Fruit fly (Drosophila melanogaster) whole organism, embryonic: Measurements from ENCODE around the gene Pc.

Experiments
- CG11504 ChIP-seq: fragments of 200-800 bp; sonication (Bioruptor generic); optimal IDR thresholded peaks from 3 replicates; lab custom pipeline; 2019; ENCODE audit warnings: missing biosample characterization, mild to moderate bottlenecking, missing genetic modification characterization, moderate library complexity
- CG17361 ChIP-seq: fragments of 200-800 bp; sonication (Bioruptor generic); IDR thresholded peaks from 3 replicates; pipeline ENCODE4 v1.3.6; 2022; ENCODE audit warnings: missing biosample characterization, missing genetic modification characterization
- CG8388 ChIP-seq: fragments of 200-800 bp; sonication (Bioruptor generic); optimal IDR thresholded peaks from 2 replicates; lab custom pipeline; 2019; ENCODE audit warnings: missing biosample characterization, mild to moderate bottlenecking, missing genetic modification characterization, moderate library complexity
- Chrac-16 ChIP-seq: fragments of 200-800 bp; sonication (Bioruptor generic); optimal IDR thresholded peaks from 3 replicates; lab custom pipeline; 2016; ENCODE audit warnings: missing biosample characterization, missing genetic modification characterization
- Lpt ChIP-seq: fragments of >200 bp; optimal IDR thresholded peaks from 2 replicates; lab custom pipeline; 2018; ENCODE audit warnings: missing biosample characterization, missing genetic modification characterization
- jing ChIP-seq: fragments of 200-800 bp; sonication (Bioruptor generic); optimal IDR thresholded peaks from 2 replicates; lab custom pipeline; 2018; ENCODE audit warnings: missing biosample characterization, mild to moderate bottlenecking, missing genetic modification characterization
- lola ChIP-seq, 3 experiments: fragments of >200 bp in 2 of 3; fragments of 200-800 bp in 1 of 3; sonication (Bioruptor generic) in 1 of 3; optimal IDR thresholded peaks; 2 replicates each; lab custom pipeline; 2017 to 2019; ENCODE audit warnings: missing biosample characterization in 3 of 3, missing genetic modification characterization in 3 of 3, mild to moderate bottlenecking in 1 of 3, moderate library complexity in 1 of 3
- prd ChIP-seq, 3 experiments: fragments of >200 bp in 2 of 3; fragments of 200-800 bp in 1 of 3; sonication (Bioruptor generic) in 1 of 3; optimal IDR thresholded peaks in 2 of 3; IDR thresholded peaks in 1 of 3; 2 replicates in 2 of 3; 3 replicates in 1 of 3; pipeline versions ENCODE4 v1.3.6 to Lab custom; 2017 to 2022; ENCODE audit warnings: missing biosample characterization in 1 of 3, missing genetic modification characterization in 1 of 3
- psq ChIP-seq: fragments of 200-800 bp; sonication (Bioruptor generic); optimal IDR thresholded peaks from 2 replicates; lab custom pipeline; 2017; ENCODE audit warnings: missing biosample characterization, missing genetic modification characterization
- pzg ChIP-seq: fragments of 200-800 bp; sonication (Bioruptor generic); optimal IDR thresholded peaks from 3 replicates; lab custom pipeline; 2018; ENCODE audit warnings: missing biosample characterization, mild to moderate bottlenecking, missing genetic modification characterization, moderate library complexity
- tll ChIP-seq, 2 experiments: fragments of 200-800 bp in 1 of 2; fragments of >200 bp in 1 of 2; sonication (Bioruptor generic) in 1 of 2; optimal IDR thresholded peaks; 2 replicates each; lab custom pipeline; 2017 to 2019; ENCODE audit warnings: missing biosample characterization in 2 of 2, missing genetic modification characterization in 2 of 2, mild to moderate bottlenecking in 1 of 2, moderate library complexity in 1 of 2
- wdn ChIP-seq: fragments of 200-800 bp; sonication (Bioruptor generic); IDR thresholded peaks from 2 replicates; pipeline ENCODE4 v1.3.6; 2022; ENCODE audit warnings: missing biosample characterization, missing genetic modification characterization
- wek ChIP-seq: fragments of 200-800 bp; sonication (Bioruptor generic); optimal IDR thresholded peaks from 3 replicates; lab custom pipeline; 2018; ENCODE audit warnings: missing biosample characterization, mild to moderate bottlenecking, missing genetic modification characterization, moderate library complexity

DNA sequence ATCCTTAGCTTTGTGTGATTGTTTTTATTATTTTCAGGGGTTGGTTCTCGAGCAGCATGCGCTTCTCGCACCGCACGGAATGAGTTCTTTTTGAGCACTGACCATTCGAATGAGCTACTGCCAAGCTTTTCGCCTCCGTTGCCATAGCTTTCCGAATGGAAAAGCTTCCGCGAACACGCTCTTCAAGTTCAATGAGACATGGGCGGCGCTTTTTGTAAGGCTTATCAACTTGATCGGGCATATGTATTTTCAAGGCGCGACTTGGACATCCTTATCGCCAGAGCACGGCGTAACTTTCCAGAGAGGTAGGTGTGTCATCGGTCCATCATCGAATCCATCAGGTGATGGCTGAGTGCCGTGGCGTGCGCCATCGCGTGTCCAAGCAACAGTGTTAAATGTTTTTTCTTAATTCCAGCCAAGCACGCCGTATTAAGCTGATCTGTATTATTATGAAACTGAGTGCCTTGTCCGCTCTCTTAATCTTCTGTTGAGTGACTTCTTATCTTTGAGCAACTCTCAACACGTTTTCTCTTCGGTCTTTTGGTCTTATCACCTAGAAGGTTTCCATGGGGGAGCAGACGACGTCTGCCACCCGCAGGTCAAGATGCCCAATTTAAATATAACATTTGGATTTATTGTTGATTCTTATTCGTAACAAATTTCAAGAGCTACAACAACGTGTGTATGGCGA is 37.8 kb downstream of the Pc start, which contains the start of gene AcCoAS:
- peak; percentile 3 for TF ChIP-seq CG11504 (tag; lab: Kevin White, UChicago)
- no peak for TF ChIP-seq prd (optimal IDR thresholded peaks at IDR 0.05; lab: Kevin White, UChicago)
- TF ChIP-seq prd (GFP tag; IDR thresholded peaks at IDR 0.05; lab: Robert Waterston, UW) = no peak
- no peak for TF ChIP-seq CG8388
- TF ChIP-seq pzg (GFP tag; lab: Kevin White, UChicago) = peak; percentile 33
- no peak for TF ChIP-seq tll (GFP tag; optimal IDR thresholded peaks at IDR 0.05; lab: Kevin White, UChicago)
- no peak for TF ChIP-seq wek
- TF ChIP-seq jing (GFP tag; lab: Kevin White, UChicago) = no peak
- no peak for TF ChIP-seq Lpt
- TF ChIP-seq CG17361 = no peak
- TF ChIP-seq Chrac-16 = no peak
- no peak for TF ChIP-seq lola (GFP tag; optimal IDR thresholded peaks at IDR 0.05; lab: Kevin White, UChicago)
- TF ChIP-seq wdn (GFP tag; lab: Robert Waterston, UW) = no peak
- TF ChIP-seq psq (GFP tag; lab: Kevin White, UChicago) = no peak
